Worm (Caenorhabditis elegans): Measurements from ENCODE around the gene F46F5.10.

ce11 chrII:812917-813316 is 10.7 kb upstream of the F46F5.10 start, which contains the start of gene F46F5.5:
- TF ChIP-seq dve-1 (tag; optimal IDR thresholded peaks at IDR 0.05), result no peak
- no peak for TF ChIP-seq unc-86 (tag; optimal IDR thresholded peaks at IDR 0.05)
- TF ChIP-seq eyg-1 (tag; optimal IDR thresholded peaks at IDR 0.05), result no peak
- no peak for TF ChIP-seq che-1 (tag; optimal IDR thresholded peaks at IDR 0.05)
- TF ChIP-seq tbx-7 (tag; optimal IDR thresholded peaks at IDR 0.05), result no peak
- TF ChIP-seq ama-1 (optimal IDR thresholded peaks at IDR 0.05), result no peak
- no peak for TF ChIP-seq ceh-6 (GFP tag; optimal IDR thresholded peaks at IDR 0.05)
- TF ChIP-seq ref-2 (tag; optimal IDR thresholded peaks at IDR 0.05), result no peak
- no peak for TF ChIP-seq nfya-1 (tag; optimal IDR thresholded peaks at IDR 0.05)
- TF ChIP-seq fkh-10 (GFP tag; optimal IDR thresholded peaks at IDR 0.05), result no peak
- no peak for TF ChIP-seq tbx-2 (tag; optimal IDR thresholded peaks at IDR 0.05)
- TF ChIP-seq K02D7.2 (tag; optimal IDR thresholded peaks at IDR 0.05), result no peak
- no peak for TF ChIP-seq fkh-6 (tag; optimal IDR thresholded peaks at IDR 0.05)

Measured in whole organism, late embryonic.